Fruit fly (Drosophila melanogaster) whole organism, prepupa: ENCODE measurements around the gene laf.

Experiments
- Blimp-1 ChIP-seq: fragments of 200-800 bp; sonication (Bioruptor generic); optimal IDR thresholded peaks from 3 replicates; lab custom pipeline; 2017; ENCODE audit warnings: missing biosample characterization, missing genetic modification characterization, mild to moderate bottlenecking, moderate library complexity, missing genetic modification reagents
- CG10669 ChIP-seq: fragments of 200-800 bp; sonication (Bioruptor generic); optimal IDR thresholded peaks from 3 replicates; lab custom pipeline; 2018; ENCODE audit warnings: missing biosample characterization, mild to moderate bottlenecking, missing genetic modification characterization, moderate library complexity
- CG11294 ChIP-seq: fragments of 200-800 bp; sonication (Bioruptor generic); IDR thresholded peaks from 2 replicates; pipeline ENCODE4 v1.3.6; 2022; ENCODE audit warnings: missing biosample characterization, missing genetic modification characterization
- CG11762 ChIP-seq: fragments of 200-800 bp; sonication (Bioruptor generic); optimal IDR thresholded peaks from 3 replicates; lab custom pipeline; 2016; ENCODE audit warnings: missing biosample characterization, missing genetic modification characterization; ENCODE audit not compliant: insufficient read depth
- CG11902 ChIP-seq: fragments of 200-800 bp; sonication (Bioruptor generic); optimal IDR thresholded peaks from 3 replicates; lab custom pipeline; 2016; ENCODE audit warnings: missing biosample characterization, missing genetic modification characterization
- CG15336 ChIP-seq: fragments of 200-800 bp; sonication (Bioruptor generic); IDR thresholded peaks from 2 replicates; pipeline ENCODE4 v1.3.6; 2022; ENCODE audit warnings: missing biosample characterization, missing genetic modification characterization
- CG1621 ChIP-seq: fragments of 200-800 bp; sonication (Bioruptor generic); optimal IDR thresholded peaks from 3 replicates; lab custom pipeline; 2018; ENCODE audit warnings: missing biosample characterization, mild to moderate bottlenecking, missing genetic modification characterization
- CG16779 ChIP-seq: fragments of 200-800 bp; sonication (Bioruptor generic); optimal IDR thresholded peaks from 3 replicates; lab custom pipeline; 2017; ENCODE audit warnings: missing biosample characterization, mild to moderate bottlenecking, missing genetic modification characterization
- CG3032 ChIP-seq: fragments of 200-800 bp; optimal IDR thresholded peaks from 2 replicates; lab custom pipeline; 2019; ENCODE audit warnings: missing biosample characterization, mild to moderate bottlenecking, missing genetic modification characterization, moderate library complexity
- CG31627 ChIP-seq: fragments of 200-800 bp; sonication (Bioruptor generic); optimal IDR thresholded peaks from 3 replicates; lab custom pipeline; 2016; ENCODE audit warnings: missing biosample characterization, missing genetic modification characterization
- CG32006 ChIP-seq: fragments of 200-800 bp; sonication (Bioruptor generic); optimal IDR thresholded peaks from 3 replicates; lab custom pipeline; 2017; ENCODE audit warnings: missing biosample characterization, mild to moderate bottlenecking, missing genetic modification characterization
- CG34406 ChIP-seq: fragments of 200-800 bp; sonication (Bioruptor generic); optimal IDR thresholded peaks from 3 replicates; lab custom pipeline; 2016; ENCODE audit warnings: missing biosample characterization, missing genetic modification characterization
- CG3919 ChIP-seq: fragments of 200-800 bp; sonication (Bioruptor generic); optimal IDR thresholded peaks from 3 replicates; lab custom pipeline; 2016; ENCODE audit warnings: missing biosample characterization, missing genetic modification characterization
- CG4318 ChIP-seq: fragments of 200-800 bp; sonication (Bioruptor generic); optimal IDR thresholded peaks from 3 replicates; lab custom pipeline; 2017; ENCODE audit warnings: missing biosample characterization, mild to moderate bottlenecking, missing genetic modification characterization
- CG6163 ChIP-seq: fragments of 200-800 bp; sonication (Bioruptor generic); IDR thresholded peaks from 3 replicates; pipeline ENCODE4 v1.3.6; 2022; ENCODE audit warnings: missing biosample characterization, missing genetic modification characterization
- CG6792 ChIP-seq: fragments of 200-800 bp; sonication (Bioruptor generic); optimal IDR thresholded peaks from 3 replicates; lab custom pipeline; 2016; ENCODE audit warnings: missing biosample characterization, missing genetic modification characterization
- CG6808 ChIP-seq: fragments of 200-800 bp; sonication (Bioruptor generic); optimal IDR thresholded peaks from 3 replicates; lab custom pipeline; 2017; ENCODE audit warnings: missing biosample characterization, missing genetic modification characterization, mild to moderate bottlenecking, moderate library complexity, missing genetic modification reagents
- CG7368 ChIP-seq: fragments of 200-800 bp; sonication (Bioruptor generic); optimal IDR thresholded peaks from 3 replicates; lab custom pipeline; 2016; ENCODE audit warnings: missing biosample characterization, missing genetic modification characterization
- CG8119 ChIP-seq: fragments of 200-800 bp; sonication (Bioruptor generic); IDR thresholded peaks from 3 replicates; pipeline ENCODE4 v1.3.6; 2022; ENCODE audit warnings: missing biosample characterization, missing genetic modification characterization
- CG8319 ChIP-seq: fragments of 200-800 bp; sonication (Bioruptor generic); optimal IDR thresholded peaks from 3 replicates; lab custom pipeline; 2016; ENCODE audit warnings: missing biosample characterization, missing genetic modification characterization
- CG8632 ChIP-seq: fragments of 200-800 bp; sonication (Bioruptor generic); optimal IDR thresholded peaks from 3 replicates; lab custom pipeline; 2016; ENCODE audit warnings: missing biosample characterization, missing genetic modification characterization
- CG9139 ChIP-seq: fragments of 200-800 bp; sonication (Bioruptor generic); optimal IDR thresholded peaks from 3 replicates; lab custom pipeline; 2017; ENCODE audit warnings: missing biosample characterization, mild to moderate bottlenecking, missing genetic modification characterization
- Eip75B ChIP-seq: fragments of 200-800 bp; sonication (Bioruptor generic); optimal IDR thresholded peaks from 3 replicates; lab custom pipeline; 2016; ENCODE audit warnings: missing biosample characterization, missing genetic modification characterization
- Eip78C ChIP-seq: fragments of 200-800 bp; sonication (Bioruptor generic); peaks from one replicate; lab custom pipeline; 2016; ENCODE audit warnings: missing biosample characterization, missing genetic modification characterization
- Eip93F ChIP-seq: fragments of 200-800 bp; sonication (Bioruptor generic); optimal IDR thresholded peaks from 2 replicates; lab custom pipeline; 2016; ENCODE audit warnings: missing biosample characterization, mild to moderate bottlenecking, missing genetic modification characterization
- Ets96B ChIP-seq: fragments of 200-800 bp; optimal IDR thresholded peaks from 2 replicates; lab custom pipeline; 2019; ENCODE audit warnings: missing biosample characterization, mild to moderate bottlenecking, missing genetic modification characterization, moderate library complexity
- Gug ChIP-seq: fragments of 200-800 bp; sonication (Bioruptor generic); IDR thresholded peaks from 2 replicates; pipeline ENCODE4 v1.3.6; 2022; ENCODE audit warnings: missing biosample characterization, missing genetic modification characterization
- Hr38 ChIP-seq: sonication (Bioruptor generic); optimal IDR thresholded peaks from 2 replicates; lab custom pipeline; 2016; ENCODE audit warnings: missing biosample characterization, missing genetic modification characterization
- Hr4 ChIP-seq: fragments of 200-800 bp; sonication (Bioruptor generic); optimal IDR thresholded peaks from 3 replicates; lab custom pipeline; 2016; ENCODE audit warnings: missing biosample characterization, missing genetic modification characterization
- Met ChIP-seq: fragments of 200-800 bp; sonication (Bioruptor generic); optimal IDR thresholded peaks from 3 replicates; lab custom pipeline; 2016; ENCODE audit warnings: missing biosample characterization, missing genetic modification characterization
- Smox ChIP-seq: fragments of 200-800 bp; sonication (Bioruptor generic); optimal IDR thresholded peaks from 3 replicates; lab custom pipeline; 2016; ENCODE audit warnings: missing biosample characterization, missing genetic modification characterization
- Sox102F ChIP-seq: fragments of 200-800 bp; sonication (Bioruptor generic); optimal IDR thresholded peaks from 2 replicates; lab custom pipeline; 2016; ENCODE audit warnings: missing biosample characterization, mild to moderate bottlenecking, missing genetic modification characterization
- Sox14 ChIP-seq: fragments of 200-800 bp; sonication (Bioruptor generic); optimal IDR thresholded peaks from 3 replicates; lab custom pipeline; 2016; ENCODE audit warnings: missing biosample characterization, missing genetic modification characterization
- Sox15 ChIP-seq: fragments of 200-800 bp; sonication (Bioruptor generic); optimal IDR thresholded peaks from 3 replicates; lab custom pipeline; 2016; ENCODE audit warnings: missing biosample characterization, missing genetic modification characterization
- achi ChIP-seq: fragments of 200-800 bp; sonication (Bioruptor generic); optimal IDR thresholded peaks from 3 replicates; lab custom pipeline; 2016; ENCODE audit warnings: missing biosample characterization, missing genetic modification characterization
- acj6 ChIP-seq: fragments of 200-800 bp; sonication (Bioruptor generic); optimal IDR thresholded peaks from 3 replicates; lab custom pipeline; 2016; ENCODE audit warnings: missing biosample characterization, missing genetic modification characterization
- cyc ChIP-seq: fragments of 200-800 bp; sonication (Bioruptor generic); optimal IDR thresholded peaks from 3 replicates; lab custom pipeline; 2016; ENCODE audit warnings: missing biosample characterization, missing genetic modification characterization
- dac ChIP-seq: fragments of 200-800 bp; sonication (Bioruptor generic); optimal IDR thresholded peaks from 2 replicates; lab custom pipeline; 2017; ENCODE audit warnings: missing biosample characterization, mild to moderate bottlenecking, missing genetic modification characterization
- dsx ChIP-seq: fragments of 200-800 bp; optimal IDR thresholded peaks from 3 replicates; lab custom pipeline; 2019; ENCODE audit warnings: missing biosample characterization, mild to moderate bottlenecking, missing genetic modification characterization, moderate library complexity; ENCODE audit not compliant: poor library complexity, severe bottlenecking
- eg ChIP-seq: fragments of 200-800 bp; sonication (Bioruptor generic); IDR thresholded peaks from 3 replicates; pipeline ENCODE4 v1.3.6; 2022; ENCODE audit warnings: missing biosample characterization, missing genetic modification characterization
- esn ChIP-seq: fragments of 200-800 bp; sonication (Bioruptor generic); optimal IDR thresholded peaks from 2 replicates; lab custom pipeline; 2016; ENCODE audit warnings: missing biosample characterization, mild to moderate bottlenecking, missing genetic modification characterization, moderate library complexity
- fd59A ChIP-seq: fragments of 200-800 bp; sonication (Bioruptor generic); optimal IDR thresholded peaks from 2 replicates; lab custom pipeline; 2017; ENCODE audit warnings: missing biosample characterization, mild to moderate bottlenecking, missing genetic modification characterization, missing genetic modification reagents
- fd85E ChIP-seq: fragments of 200-800 bp; sonication (Bioruptor generic); optimal IDR thresholded peaks from 3 replicates; lab custom pipeline; 2016; ENCODE audit warnings: missing biosample characterization, missing genetic modification characterization
- fkh ChIP-seq: fragments of 200-800 bp; sonication (Bioruptor generic); optimal IDR thresholded peaks from 3 replicates; lab custom pipeline; 2017; ENCODE audit warnings: missing biosample characterization, mild to moderate bottlenecking, missing genetic modification characterization, moderate library complexity
- lz ChIP-seq: fragments of 200-800 bp; sonication (Bioruptor generic); optimal IDR thresholded peaks from 3 replicates; lab custom pipeline; 2016; ENCODE audit warnings: missing biosample characterization, missing genetic modification characterization
- net ChIP-seq: fragments of 200-800 bp; sonication (Bioruptor generic); optimal IDR thresholded peaks from 3 replicates; lab custom pipeline; 2016; ENCODE audit warnings: missing biosample characterization, missing genetic modification characterization
- ss ChIP-seq, 2 experiments: fragments of 200-800 bp; sonication (Bioruptor generic); optimal IDR thresholded peaks; 2 replicates in 1 of 2; 3 replicates in 1 of 2; lab custom pipeline; 2017 to 2018; ENCODE audit warnings: mild to moderate bottlenecking in 2 of 2, missing biosample characterization in 2 of 2, missing genetic modification characterization in 2 of 2, moderate library complexity in 1 of 2
- svp ChIP-seq: fragments of 200-800 bp; sonication (Bioruptor generic); peaks from one replicate; lab custom pipeline; 2016; ENCODE audit warnings: missing biosample characterization, missing genetic modification characterization
- topi ChIP-seq: fragments of 200-800 bp; sonication (Bioruptor generic); optimal IDR thresholded peaks from 3 replicates; lab custom pipeline; 2016; ENCODE audit warnings: missing biosample characterization, missing genetic modification characterization
- vri ChIP-seq: fragments of 200-800 bp; sonication (Bioruptor generic); optimal IDR thresholded peaks from 3 replicates; lab custom pipeline; 2016; ENCODE audit warnings: missing biosample characterization, mild to moderate bottlenecking, missing genetic modification characterization

laf gene

dm6 chr3R:4878433-4878832 lies at the start of gene laf:
TSS of gene laf (minus strand) at chr3R:4878533.
- TF ChIP-seq CG8119 (GFP tag; lab: Robert Waterston, UW), result no peak
- TF ChIP-seq CG11762 (GFP tag; lab: Kevin White, UChicago), result no peak
- TF ChIP-seq Ets96B, result no peak
- TF ChIP-seq Gug (GFP tag; lab: Robert Waterston, UW), result no peak
- no peak for TF ChIP-seq Smox (GFP tag; lab: Kevin White, UChicago)
- TF ChIP-seq CG6163 (GFP tag; lab: Robert Waterston, UW), result no peak
- no peak for TF ChIP-seq CG15336 (GFP tag; lab: Robert Waterston, UW)
- no peak for TF ChIP-seq CG3032 (tag; lab: Kevin White, UChicago)
- no peak for TF ChIP-seq vri (GFP tag; lab: Kevin White, UChicago)
- no peak for TF ChIP-seq CG32006 (GFP tag; lab: Kevin White, UChicago)

- TF ChIP-seq CG7368 (no peak), CG11762 (GFP tag; lab: Kevin White, UChicago) (no peak), lz (GFP tag; lab: Kevin White, UChicago) (no peak), Hr38 (GFP tag; lab: Kevin White, UChicago) (no peak), svp (GFP tag; lab: Kevin White, UChicago) (peak; percentile 45), fkh (GFP tag; lab: Kevin White, UChicago) (peak; percentile 38), net (peak; percentile 31), fd59A (GFP tag; lab: Kevin White, UChicago) (no peak), esn (GFP tag; lab: Kevin White, UChicago) (no peak), CG4318 (no peak), topi (GFP tag; lab: Kevin White, UChicago) (no peak), Eip78C (GFP tag; lab: Kevin White, UChicago) (peak; percentile 70), CG31627 (GFP tag; lab: Kevin White, UChicago) (no peak), Gug (GFP tag; lab: Robert Waterston, UW) (no peak), CG11902 (GFP tag; lab: Kevin White, UChicago) (no peak), achi (GFP tag; lab: Kevin White, UChicago) (no peak), CG10669 (GFP tag; lab: Kevin White, UChicago) (no peak), eg (GFP tag; lab: Robert Waterston, UW) (no peak), ss (GFP tag; optimal IDR thresholded peaks at IDR 0.05; lab: Kevin White, UChicago) (peak in 1 of 2 experiments; percentile 81), acj6 (no peak), Sox102F (no peak), CG3919 (GFP tag; lab: Kevin White, UChicago) (peak; percentile 13), Eip75B (GFP tag; lab: Kevin White, UChicago) (no peak), CG8632 (no peak), Met (GFP tag; lab: Kevin White, UChicago) (no peak), CG8319 (no peak), dac (GFP tag; lab: Kevin White, UChicago) (no peak), Blimp-1 (GFP tag; lab: Kevin White, UChicago) (no peak), Hr4 (GFP tag; lab: Kevin White, UChicago) (no peak), CG34406 (GFP tag; lab: Kevin White, UChicago) (no peak), CG6163 (GFP tag; lab: Robert Waterston, UW) (no peak), Sox15 (GFP tag; lab: Kevin White, UChicago) (no peak), CG32006 (GFP tag; lab: Kevin White, UChicago) (no peak), Sox14 (GFP tag; lab: Kevin White, UChicago) (peak; percentile 71), CG6808 (GFP tag; lab: Kevin White, UChicago) (peak; percentile 20), CG9139 (peak; percentile 48), CG3032 (tag; lab: Kevin White, UChicago) (no peak), CG8119 (GFP tag; lab: Robert Waterston, UW) (no peak), Smox (GFP tag; lab: Kevin White, UChicago) (no peak), cyc (GFP tag; lab: Kevin White, UChicago) (no peak), fd85E (GFP tag; lab: Kevin White, UChicago) (no peak), CG1621 (tag; lab: Kevin White, UChicago) (no peak), dsx (GFP tag; lab: Kevin White, UChicago) (peak; percentile 31), CG6792 (no peak), CG16779 (tag; lab: Kevin White, UChicago) (no peak), Eip93F (GFP tag; lab: Kevin White, UChicago) (no peak), CG11294 (no peak)
Measured at dm6 chr3R:4914439-4914880, 36.1 kb upstream of the laf start.
